Worm (Caenorhabditis elegans) whole organism, L4 larva: ENCODE results near the gene Y54G11A.1.

ENCODE experiments used
- D1046.2 ChIP-seq: fragments of 200-800 bp; sonication (Bioruptor generic); IDR thresholded peaks from 2 replicates; pipeline ENCODE4 v1.3.6; 2022; ENCODE audit warnings: missing genetic modification characterization, missing compliant biosample characterization
- F10B5.3 ChIP-seq: sonication (generic microtip); optimal IDR thresholded peaks from 2 replicates; lab custom pipeline; 2016; ENCODE audit warnings: mild to moderate bottlenecking, missing genetic modification characterization, missing compliant biosample characterization
- ZK337.2 ChIP-seq: fragments of 200-800 bp; sonication (Bioruptor generic); IDR thresholded peaks from 2 replicates; pipeline ENCODE4 v1.3.6; 2022; ENCODE audit warnings: missing genetic modification reagents, missing genetic modification characterization, missing compliant biosample characterization
- ama-1 ChIP-seq: fragments of 150-350 bp; optimal IDR thresholded peaks from 2 replicates; lab custom pipeline; 2014; ENCODE audit warnings: inconsistent platforms, mixed read lengths
- ceh-20 ChIP-seq: fragments of 200-800 bp; sonication (Bioruptor generic); IDR thresholded peaks from 2 replicates; pipeline ENCODE4 v1.3.6; 2022; ENCODE audit warnings: missing genetic modification reagents, missing genetic modification characterization, missing compliant biosample characterization
- ceh-28 ChIP-seq: fragments of 150-350 bp; optimal IDR thresholded peaks from 2 replicates; lab custom pipeline; 2014; ENCODE audit warnings: missing biosample characterization, missing genetic modification reagents, missing genetic modification characterization
- ceh-32 ChIP-seq: sonication (generic microtip); optimal IDR thresholded peaks from 2 replicates; lab custom pipeline; 2016; ENCODE audit warnings: mild to moderate bottlenecking, missing genetic modification characterization, missing compliant biosample characterization; ENCODE audit not compliant: poor library complexity
- cey-2 ChIP-seq: sonication (generic microtip); optimal IDR thresholded peaks from 3 replicates; lab custom pipeline; 2017; ENCODE audit warnings: missing genetic modification characterization, mild to moderate bottlenecking, missing compliant biosample characterization, antibody characterized with exemption, borderline replicate concordance; ENCODE audit not compliant: insufficient read depth
- daf-12 ChIP-seq: fragments of 150-350 bp; optimal IDR thresholded peaks from 2 replicates; lab custom pipeline; 2014; ENCODE audit warnings: missing biosample characterization, missing genetic modification reagents, missing genetic modification characterization
- daf-16 ChIP-seq, 3 experiments: sonication (generic microtip); optimal IDR thresholded peaks; 2 replicates each; lab custom pipeline; 2016 to 2017; ENCODE audit warnings: missing genetic modification characterization in 3 of 3, missing genetic modification reagents in 3 of 3, mild to moderate bottlenecking in 2 of 3, missing compliant biosample characterization in 2 of 3, missing biosample characterization in 1 of 3, moderate library complexity in 1 of 3
- daf-19 ChIP-seq: fragments of 200-800 bp; sonication (Bioruptor generic); conservative IDR thresholded peaks from 2 replicates; pipeline ENCODE4 v1.3.6; 2022; ENCODE audit warnings: missing genetic modification characterization, missing compliant biosample characterization
- dmd-8 ChIP-seq: fragments of 200-800 bp; sonication (Bioruptor generic); IDR thresholded peaks from 2 replicates; pipeline ENCODE4 v1.3.6; 2022; ENCODE audit warnings: missing genetic modification characterization, missing compliant biosample characterization
- dmd-9 ChIP-seq: fragments of 200-800 bp; sonication (Bioruptor generic); IDR thresholded peaks from 2 replicates; pipeline ENCODE4 v1.3.6; 2022; ENCODE audit warnings: missing genetic modification reagents, missing genetic modification characterization, missing compliant biosample characterization
- duxl-1 ChIP-seq: sonication (generic microtip); optimal IDR thresholded peaks from 2 replicates; lab custom pipeline; 2016; ENCODE audit warnings: mild to moderate bottlenecking, missing genetic modification characterization, moderate library complexity, missing compliant biosample characterization; ENCODE audit not compliant: poor library complexity
- dve-1 ChIP-seq: sonication (generic microtip); optimal IDR thresholded peaks from 2 replicates; lab custom pipeline; 2017; ENCODE audit warnings: antibody characterized with exemption, mild to moderate bottlenecking, missing genetic modification characterization, missing compliant biosample characterization; ENCODE audit not compliant: insufficient read depth
- egl-27 ChIP-seq: sonication (generic microtip); optimal IDR thresholded peaks from 3 replicates; lab custom pipeline; 2017; ENCODE audit warnings: missing biosample characterization, missing genetic modification reagents, missing genetic modification characterization
- egl-43 ChIP-seq: fragments of 200-800 bp; sonication (Bioruptor generic); IDR thresholded peaks from 2 replicates; pipeline ENCODE4 v1.3.6; 2022; ENCODE audit warnings: missing genetic modification reagents, missing genetic modification characterization, missing compliant biosample characterization
- fos-1 ChIP-seq: fragments of 150-350 bp; optimal IDR thresholded peaks from 2 replicates; lab custom pipeline; 2014; ENCODE audit warnings: missing biosample characterization, missing genetic modification characterization
- gei-8 ChIP-seq: fragments of 200-800 bp; sonication (Bioruptor generic); optimal IDR thresholded peaks from 2 replicates; lab custom pipeline; 2018; ENCODE audit warnings: mild to moderate bottlenecking, missing genetic modification characterization, missing compliant biosample characterization
- hif-1 ChIP-seq, 2 experiments: sonication (generic microtip); optimal IDR thresholded peaks; 2 replicates each; lab custom pipeline; 2016 to 2017; ENCODE audit warnings: missing compliant biosample characterization in 2 of 2, missing genetic modification characterization in 2 of 2, missing genetic modification reagents in 2 of 2, missing genotype in 2 of 2, mild to moderate bottlenecking in 1 of 2
- hlh-30 ChIP-seq: sonication (generic microtip); optimal IDR thresholded peaks from 2 replicates; lab custom pipeline; 2017; ENCODE audit warnings: antibody characterized with exemption, mild to moderate bottlenecking, missing genetic modification characterization, missing compliant biosample characterization; ENCODE audit not compliant: insufficient read depth
- jun-1 ChIP-seq: fragments of 150-350 bp; optimal IDR thresholded peaks from 2 replicates; lab custom pipeline; 2014; ENCODE audit warnings: missing biosample characterization, missing genetic modification reagents, missing genetic modification characterization
- lin-1 ChIP-seq: fragments of 200-800 bp; sonication (Bioruptor generic); IDR thresholded peaks from 2 replicates; pipeline ENCODE4 v1.3.6; 2022; ENCODE audit warnings: missing genetic modification reagents, missing genetic modification characterization, missing compliant biosample characterization
- lin-15B ChIP-seq: fragments of 150-350 bp; sonication (generic microtip); optimal IDR thresholded peaks from 3 replicates; lab custom pipeline; 2014; ENCODE audit warnings: missing biosample characterization, missing genetic modification characterization
- lin-29 ChIP-seq: fragments of 200-800 bp; sonication (Bioruptor generic); IDR thresholded peaks from 2 replicates; pipeline ENCODE4 v1.3.6; 2022; ENCODE audit warnings: missing genetic modification reagents, missing genetic modification characterization, missing compliant biosample characterization
- lsy-2 ChIP-seq, 2 experiments: fragments of 150-350 bp in 1 of 2; sonication (generic microtip) in 1 of 2; optimal IDR thresholded peaks; 2 replicates each; lab custom pipeline; 2014 to 2017; ENCODE audit warnings: missing biosample characterization in 2 of 2, missing genetic modification characterization in 2 of 2
- mdl-1 ChIP-seq, 2 experiments: fragments of 150-350 bp in 1 of 2; sonication (generic microtip) in 1 of 2; optimal IDR thresholded peaks; 2 replicates each; lab custom pipeline; 2014 to 2017; ENCODE audit warnings: missing biosample characterization in 2 of 2, missing genetic modification characterization in 2 of 2
- mep-1 ChIP-seq: fragments of 150-350 bp; sonication (generic microtip); optimal IDR thresholded peaks from 3 replicates; lab custom pipeline; 2014; ENCODE audit warnings: missing biosample characterization, missing genetic modification characterization
- mxl-3 ChIP-seq: fragments of 200-800 bp; sonication (Bioruptor generic); optimal IDR thresholded peaks from 2 replicates; lab custom pipeline; 2018; ENCODE audit warnings: mild to moderate bottlenecking, missing genetic modification characterization, missing compliant biosample characterization
- nhr-102 ChIP-seq: sonication (generic microtip); optimal IDR thresholded peaks from 2 replicates; lab custom pipeline; 2016; ENCODE audit warnings: mild to moderate bottlenecking, missing genetic modification characterization, moderate library complexity, missing compliant biosample characterization
- nhr-237 ChIP-seq: sonication (generic microtip); optimal IDR thresholded peaks from 2 replicates; lab custom pipeline; 2017; ENCODE audit warnings: missing biosample characterization, missing genetic modification characterization
- nhr-25 ChIP-seq: sonication (generic microtip); optimal IDR thresholded peaks from 2 replicates; lab custom pipeline; 2017; ENCODE audit warnings: missing genetic modification characterization, mild to moderate bottlenecking, missing compliant biosample characterization, antibody characterized with exemption, moderate library complexity, borderline replicate concordance; ENCODE audit not compliant: insufficient read depth
- nhr-41 ChIP-seq: fragments of 200-800 bp; sonication (Bioruptor generic); IDR thresholded peaks from 2 replicates; pipeline ENCODE4 v1.3.6; 2022; ENCODE audit warnings: missing genetic modification reagents, missing genetic modification characterization, missing compliant biosample characterization
- nhr-42 ChIP-seq: fragments of 200-800 bp; sonication (Bioruptor generic); IDR thresholded peaks from 2 replicates; pipeline ENCODE4 v1.3.6; 2022; ENCODE audit warnings: missing genetic modification characterization, missing compliant biosample characterization
- nhr-48 ChIP-seq: sonication (generic microtip); optimal IDR thresholded peaks from 2 replicates; lab custom pipeline; 2016; ENCODE audit warnings: mild to moderate bottlenecking, missing genetic modification characterization, missing compliant biosample characterization
- nhr-6 ChIP-seq: fragments of 150-350 bp; optimal IDR thresholded peaks from 2 replicates; lab custom pipeline; 2014; ENCODE audit warnings: missing biosample characterization, missing genetic modification characterization
- pha-4 ChIP-seq, 2 experiments: fragments of 150-350 bp in 1 of 2; fragments of 200-800 bp in 1 of 2; sonication (Bioruptor generic) in 1 of 2; IDR thresholded peaks in 1 of 2; optimal IDR thresholded peaks in 1 of 2; 2 replicates each; pipeline versions ENCODE4 v1.3.6 to Lab custom; 2014 to 2022; ENCODE audit warnings: missing genetic modification characterization in 2 of 2, missing genetic modification reagents in 2 of 2, missing biosample characterization in 1 of 2, missing compliant biosample characterization in 1 of 2
- php-3 ChIP-seq: fragments of 200-800 bp; sonication (Bioruptor generic); IDR thresholded peaks from 2 replicates; pipeline ENCODE4 v1.3.6; 2022; ENCODE audit warnings: missing genetic modification reagents, missing genetic modification characterization, missing compliant biosample characterization
- pqm-1 ChIP-seq: sonication (generic microtip); optimal IDR thresholded peaks from 2 replicates; lab custom pipeline; 2017; ENCODE audit warnings: missing biosample characterization, missing genetic modification characterization
- rbr-2 ChIP-seq: sonication (generic microtip); optimal IDR thresholded peaks from 2 replicates; lab custom pipeline; 2016; ENCODE audit warnings: missing genotype, missing genetic modification characterization, missing compliant biosample characterization
- saeg-2 ChIP-seq: fragments of 200-800 bp; sonication (Bioruptor generic); IDR thresholded peaks from 2 replicates; pipeline ENCODE4 v1.3.6; 2022; ENCODE audit warnings: missing genetic modification reagents, missing genetic modification characterization, missing compliant biosample characterization
- spr-1 ChIP-seq: sonication (generic microtip); optimal IDR thresholded peaks from 2 replicates; lab custom pipeline; 2016; ENCODE audit warnings: mild to moderate bottlenecking, missing genetic modification characterization, missing compliant biosample characterization
- tra-1 ChIP-seq: fragments of 200-800 bp; sonication (Bioruptor generic); IDR thresholded peaks from 2 replicates; pipeline ENCODE4 v1.3.6; 2022; ENCODE audit warnings: missing genetic modification reagents, missing genetic modification characterization, missing compliant biosample characterization
- zfp-2 ChIP-seq: sonication (generic microtip); optimal IDR thresholded peaks from 2 replicates; lab custom pipeline; 2016; ENCODE audit warnings: mild to moderate bottlenecking, missing genetic modification characterization, missing compliant biosample characterization
- zfp-3 ChIP-seq: fragments of 200-800 bp; sonication (Bioruptor generic); conservative IDR thresholded peaks from 2 replicates; pipeline ENCODE4 v1.3.6; 2022; ENCODE audit warnings: missing genetic modification reagents, missing genetic modification characterization, missing compliant biosample characterization
- zip-11 ChIP-seq: fragments of 200-800 bp; sonication (Bioruptor generic); IDR thresholded peaks from 2 replicates; pipeline ENCODE4 v1.3.6; 2022; ENCODE audit warnings: missing genetic modification characterization, missing compliant biosample characterization
- ztf-7 ChIP-seq: fragments of 150-350 bp; optimal IDR thresholded peaks from 2 replicates; lab custom pipeline; 2014; ENCODE audit warnings: missing biosample characterization, missing genetic modification characterization

Gene Y54G11A.1

DNA sequence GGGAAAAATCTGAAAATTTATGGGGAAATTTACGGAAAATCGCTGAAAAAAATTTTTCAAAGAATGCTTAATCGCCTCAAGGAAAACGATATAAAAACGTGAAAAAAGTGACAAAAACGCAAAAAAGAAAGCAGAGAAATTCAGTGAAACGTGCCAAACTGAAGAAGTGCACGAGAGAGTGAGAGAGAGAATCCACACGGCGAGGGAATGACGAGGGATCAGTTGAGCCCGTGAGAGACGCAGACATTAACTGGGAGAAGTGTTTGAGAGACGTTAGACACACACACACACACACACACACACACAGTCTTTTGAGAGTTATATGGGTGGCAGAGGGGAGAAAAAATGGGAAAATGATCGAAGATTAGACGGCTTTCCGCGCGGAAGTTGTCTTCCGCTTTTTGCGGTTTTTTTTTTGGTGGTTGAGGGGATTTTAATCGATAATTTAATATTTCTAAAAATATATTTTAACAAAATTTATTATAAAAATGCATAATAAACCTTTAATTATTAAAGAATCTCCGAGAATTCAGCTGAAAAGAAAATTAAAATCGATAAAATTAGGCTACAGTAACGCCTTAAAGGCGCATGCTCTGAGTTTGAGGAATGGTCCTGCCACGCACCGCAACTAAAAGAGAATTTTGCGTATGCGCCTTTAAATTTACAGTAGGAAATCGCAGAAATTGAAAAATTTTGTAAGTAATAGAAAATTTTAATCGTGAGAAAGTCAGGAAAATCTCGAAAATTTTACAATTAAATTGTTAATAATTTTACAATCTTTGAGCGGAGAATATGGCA is 24.3 kb downstream of the Y54G11A.1 start (continued):
- no peak for TF ChIP-seq ceh-32 (tag; lab: Kevin White, UChicago)
- no peak for TF ChIP-seq lin-15B
- peak; percentile 53 for TF ChIP-seq nhr-6 (tag; lab: Kevin White, UChicago)
- no peak for TF ChIP-seq D1046.2
- TF ChIP-seq mdl-1 (tag; optimal IDR thresholded peaks at IDR 0.05; lab: Kevin White, UChicago), result peak in 1 of 2 experiments; percentile 77
- no peak for TF ChIP-seq pha-4 (GFP tag; IDR thresholded peaks at IDR 0.05; lab: Robert Waterston, UW)
- TF ChIP-seq pha-4 (tag; optimal IDR thresholded peaks at IDR 0.05; lab: Kevin White, UChicago), result peak; percentile 60
- TF ChIP-seq nhr-42, result no peak
- TF ChIP-seq zfp-2 (tag; lab: Kevin White, UChicago), result no peak
- no peak for TF ChIP-seq lin-29 (GFP tag; lab: Robert Waterston, UW)
- no peak for TF ChIP-seq nhr-237 (tag; lab: Kevin White, UChicago)
- TF ChIP-seq nhr-48, result peak; percentile 11
- peak in 1 of 2 experiments; percentile 37 for TF ChIP-seq lsy-2 (tag; optimal IDR thresholded peaks at IDR 0.05; lab: Kevin White, UChicago)
- no peak for TF ChIP-seq fos-1 (tag; lab: Kevin White, UChicago)
- TF ChIP-seq php-3, result no peak
- TF ChIP-seq rbr-2 (tag; lab: Kevin White, UChicago), result peak; percentile 50
- no peak for TF ChIP-seq ztf-7 (tag; lab: Kevin White, UChicago)
- TF ChIP-seq ZK337.2 (GFP tag; lab: Robert Waterston, UW), result no peak
- no peak for TF ChIP-seq spr-1
- TF ChIP-seq jun-1, result no peak
- no peak for TF ChIP-seq zip-11 (GFP tag; lab: Robert Waterston, UW)
- peak; percentile 68 to 99 for TF ChIP-seq hif-1 (tag; optimal IDR thresholded peaks at IDR 0.05; lab: Kevin White, UChicago)
- no peak for TF ChIP-seq nhr-41 (GFP tag; lab: Robert Waterston, UW)
- TF ChIP-seq mxl-3 (GFP tag; lab: Kevin White, UChicago), result peak; percentile 72
- TF ChIP-seq hlh-30, result peak; percentile 87
- peak; percentile 60 for TF ChIP-seq mep-1 (tag; lab: Kevin White, UChicago)
- TF ChIP-seq dmd-9 (GFP tag; lab: Robert Waterston, UW), result no peak
- TF ChIP-seq daf-19 (GFP tag; lab: Robert Waterston, UW), result no peak
- TF ChIP-seq ceh-28 (tag; lab: Kevin White, UChicago), result no peak
- TF ChIP-seq egl-43 (GFP tag; lab: Robert Waterston, UW), result 0 out of 2 replicates have a peak, but pooled peaks have one; percentile 27
- no peak for TF ChIP-seq gei-8 (GFP tag; lab: Kevin White, UChicago)
- TF ChIP-seq daf-16 (GFP tag; optimal IDR thresholded peaks at IDR 0.05; lab: Kevin White, UChicago), result no peak
- TF ChIP-seq daf-16 (tag; optimal IDR thresholded peaks at IDR 0.05; lab: Kevin White, UChicago), result peak; percentile 17
- TF ChIP-seq F10B5.3 (tag; lab: Kevin White, UChicago), result no peak
- TF ChIP-seq pqm-1, result no peak
- no peak for TF ChIP-seq daf-12 (tag; lab: Kevin White, UChicago)
- TF ChIP-seq egl-27 (tag; lab: Kevin White, UChicago), result no peak
- TF ChIP-seq lin-1, result no peak
- TF ChIP-seq ama-1 (lab: Kevin White, UChicago), result no peak
- no peak for TF ChIP-seq ceh-20 (GFP tag; lab: Robert Waterston, UW)
- TF ChIP-seq tra-1, result 0 out of 2 replicates have a peak, but pooled peaks have one; percentile 15
- no peak for TF ChIP-seq nhr-102 (tag; lab: Kevin White, UChicago)
- TF ChIP-seq duxl-1 (tag; lab: Kevin White, UChicago), result no peak
- TF ChIP-seq cey-2 (tag; lab: Kevin White, UChicago), result no peak
- no peak for TF ChIP-seq zfp-3
- no peak for TF ChIP-seq saeg-2 (GFP tag; lab: Robert Waterston, UW)
- TF ChIP-seq dve-1, result peak; percentile 49
- TF ChIP-seq nhr-25 (tag; lab: Kevin White, UChicago), result no peak
- no peak for TF ChIP-seq dmd-8 (GFP tag; lab: Robert Waterston, UW)
